Fruit fly (Drosophila melanogaster) whole organism, pupa: Measurements from ENCODE around the gene CG4995.

Experiments
- CG10348 ChIP-seq: fragments of 200-800 bp; sonication (Bioruptor generic); IDR thresholded peaks from 2 replicates; pipeline ENCODE4 v1.3.6; 2022; ENCODE audit warnings: missing biosample characterization, missing genetic modification characterization
- CG12605 ChIP-seq: fragments of 200-800 bp; sonication (Bioruptor generic); IDR thresholded peaks from 2 replicates; pipeline ENCODE4 v1.3.6; 2022; ENCODE audit warnings: missing biosample characterization, missing genetic modification characterization
- CG13204 ChIP-seq: fragments of 200-800 bp; sonication (Bioruptor generic); optimal IDR thresholded peaks from 2 replicates; lab custom pipeline; 2018; ENCODE audit warnings: missing biosample characterization, mild to moderate bottlenecking, missing genetic modification characterization, moderate library complexity
- CG14655 ChIP-seq: fragments of 200-800 bp; sonication (Bioruptor generic); optimal IDR thresholded peaks from 3 replicates; lab custom pipeline; 2017; ENCODE audit warnings: mild to moderate bottlenecking, missing biosample characterization, missing genetic modification reagents, missing genetic modification characterization
- CG15710 ChIP-seq: fragments of 200-800 bp; sonication (Bioruptor generic); optimal IDR thresholded peaks from 2 replicates; lab custom pipeline; 2018; ENCODE audit warnings: missing biosample characterization, mild to moderate bottlenecking, missing genetic modification characterization, moderate library complexity
- CG17806 ChIP-seq: fragments of 200-800 bp; sonication (Bioruptor generic); optimal IDR thresholded peaks from 2 replicates; lab custom pipeline; 2018; ENCODE audit warnings: missing biosample characterization, mild to moderate bottlenecking, missing genetic modification characterization, moderate library complexity
- CG32121 ChIP-seq: fragments of 200-800 bp; sonication (Bioruptor generic); IDR thresholded peaks from 2 replicates; pipeline ENCODE4 v1.3.6; 2022; ENCODE audit warnings: missing biosample characterization, missing genetic modification characterization
- CG34367 ChIP-seq: fragments of 200-800 bp; sonication (Bioruptor generic); optimal IDR thresholded peaks from 2 replicates; lab custom pipeline; 2018; ENCODE audit warnings: missing biosample characterization, mild to moderate bottlenecking, missing genetic modification characterization
- CG4496 ChIP-seq: fragments of 200-800 bp; sonication (Bioruptor generic); IDR thresholded peaks from 3 replicates; pipeline ENCODE4 v1.3.6; 2022; ENCODE audit warnings: missing biosample characterization, missing genetic modification characterization
- CG8159 ChIP-seq: fragments of 200-800 bp; sonication (Bioruptor generic); optimal IDR thresholded peaks from 3 replicates; lab custom pipeline; 2018; ENCODE audit warnings: missing biosample characterization, mild to moderate bottlenecking, missing genetic modification characterization, moderate library complexity
- CG8301 ChIP-seq: fragments of 200-800 bp; sonication (Bioruptor generic); optimal IDR thresholded peaks from 2 replicates; lab custom pipeline; 2018; ENCODE audit warnings: missing biosample characterization, mild to moderate bottlenecking, missing genetic modification characterization
- CG9948 ChIP-seq: fragments of 200-800 bp; sonication (Bioruptor generic); optimal IDR thresholded peaks from 2 replicates; lab custom pipeline; 2018; ENCODE audit warnings: missing biosample characterization, mild to moderate bottlenecking, missing genetic modification characterization, moderate library complexity
- D1 ChIP-seq: fragments of 200-800 bp; sonication (Bioruptor generic); optimal IDR thresholded peaks from 2 replicates; lab custom pipeline; 2018; ENCODE audit warnings: missing biosample characterization, mild to moderate bottlenecking, missing genetic modification characterization, moderate library complexity
- EcR ChIP-seq: fragments of 200-800 bp; sonication (Bioruptor generic); optimal IDR thresholded peaks from 3 replicates; lab custom pipeline; 2019; ENCODE audit warnings: missing biosample characterization, missing genetic modification characterization, mild to moderate bottlenecking, moderate library complexity, missing genetic modification reagents
- Ets98B ChIP-seq: fragments of 200-800 bp; sonication (Bioruptor generic); IDR thresholded peaks from 2 replicates; pipeline ENCODE4 v1.3.6; 2022; ENCODE audit warnings: missing biosample characterization, missing genetic modification characterization
- Pif1A ChIP-seq: fragments of 200-800 bp; sonication (Bioruptor generic); optimal IDR thresholded peaks from 3 replicates; lab custom pipeline; 2016; ENCODE audit warnings: missing biosample characterization, missing genetic modification characterization
- Pif1B ChIP-seq: fragments of 200-800 bp; sonication (Bioruptor generic); optimal IDR thresholded peaks from 3 replicates; lab custom pipeline; 2016; ENCODE audit warnings: missing biosample characterization, missing genetic modification characterization
- Snoo ChIP-seq: fragments of 200-800 bp; sonication (Bioruptor generic); optimal IDR thresholded peaks from 3 replicates; lab custom pipeline; 2017; ENCODE audit warnings: missing biosample characterization, mild to moderate bottlenecking, missing genetic modification characterization, inconsistent platforms
- fd96Ca ChIP-seq: fragments of 200-800 bp; sonication (Bioruptor generic); IDR thresholded peaks from 3 replicates; pipeline ENCODE4 v1.3.6; 2022; ENCODE audit warnings: missing biosample characterization, missing genetic modification characterization
- gl ChIP-seq: fragments of 200-800 bp; sonication (Bioruptor generic); optimal IDR thresholded peaks from 2 replicates; lab custom pipeline; 2018; ENCODE audit warnings: missing biosample characterization, mild to moderate bottlenecking, missing genetic modification characterization
- rn ChIP-seq: fragments of 200-800 bp; sonication (Bioruptor generic); IDR thresholded peaks from 2 replicates; pipeline ENCODE4 v1.3.6; 2022; ENCODE audit warnings: missing biosample characterization, missing genetic modification characterization

Gene CG4995

dm6 chr2L:10364229-10364628 lies 42.0 kb downstream of the CG4995 start, which contains the start of gene lft:
Gene lft (plus strand): TSS chr2L:10364471.
- TF ChIP-seq CG8159 (tag; lab: Kevin White, UChicago) (no peak), Pif1A (GFP tag; lab: Kevin White, UChicago) (no peak), CG34367 (tag; lab: Kevin White, UChicago) (no peak), rn (GFP tag; lab: Robert Waterston, UW) (no peak), CG32121 (no peak), CG4496 (GFP tag; lab: Robert Waterston, UW) (no peak), EcR (no peak), CG13204 (GFP tag; lab: Kevin White, UChicago) (no peak), CG9948 (tag; lab: Kevin White, UChicago) (no peak), CG14655 (no peak), Snoo (tag; lab: Kevin White, UChicago) (no peak), Pif1B (GFP tag; lab: Kevin White, UChicago) (no peak)

dm6 chr2L:10366525-10366924 lies 44.2 kb downstream of the CG4995 start, which contains the start of gene CG5056:
Gene CG5056 (plus strand): TSS chr2L:10366692.
- no peak for TF ChIP-seq Pif1B (GFP tag; lab: Kevin White, UChicago)
- peak; percentile 57 for TF ChIP-seq gl
- no peak for TF ChIP-seq CG4496 (GFP tag; lab: Robert Waterston, UW)
- TF ChIP-seq CG12605 (GFP tag; lab: Robert Waterston, UW), result peak; percentile 11; the same call in 1 of the 2 replicates
- TF ChIP-seq CG17806 (tag; lab: Kevin White, UChicago), result peak; percentile 6
- peak; percentile 29; the same call in 1 of the 2 replicates for TF ChIP-seq Ets98B (GFP tag; lab: Robert Waterston, UW)
- TF ChIP-seq CG34367 (tag; lab: Kevin White, UChicago), result peak; percentile 32
- no peak for TF ChIP-seq EcR
- TF ChIP-seq CG15710 (tag; lab: Kevin White, UChicago), result peak; percentile 40
- peak; percentile 41; the same call in 1 of the 2 replicates for TF ChIP-seq CG32121
- TF ChIP-seq CG14655, result no peak
- TF ChIP-seq Pif1A (GFP tag; lab: Kevin White, UChicago), result no peak
- peak; percentile 30 for TF ChIP-seq CG9948 (tag; lab: Kevin White, UChicago)
- TF ChIP-seq CG13204 (GFP tag; lab: Kevin White, UChicago), result no peak
- TF ChIP-seq CG8301 (tag; lab: Kevin White, UChicago), result no peak
- TF ChIP-seq CG10348 (GFP tag; lab: Robert Waterston, UW), result no peak
- peak; percentile 2 for TF ChIP-seq Snoo (tag; lab: Kevin White, UChicago)
- TF ChIP-seq rn (GFP tag; lab: Robert Waterston, UW), result no peak
- TF ChIP-seq CG8159 (tag; lab: Kevin White, UChicago), result no peak
- no peak for TF ChIP-seq fd96Ca (GFP tag; lab: Robert Waterston, UW)
- TF ChIP-seq D1 (tag; lab: Kevin White, UChicago), result no peak

dm6 chr2L:10372297-10372696 lies 50.0 kb downstream of the CG4995 start:
- no peak for TF ChIP-seq CG8301 (tag; lab: Kevin White, UChicago)
- TF ChIP-seq CG15710 (tag; lab: Kevin White, UChicago), result no peak
- TF ChIP-seq Pif1A (GFP tag; lab: Kevin White, UChicago), result no peak
- TF ChIP-seq rn (GFP tag; lab: Robert Waterston, UW), result no peak
- TF ChIP-seq EcR, result no peak
- no peak for TF ChIP-seq CG13204 (GFP tag; lab: Kevin White, UChicago)
- TF ChIP-seq CG17806 (tag; lab: Kevin White, UChicago), result no peak

dm6 chr2L:10373605-10374269 lies 51.5 kb downstream of the CG4995 start, which contains the start of gene rho-5:
Gene rho-5 (minus strand): TSS chr2L:10373900.
- TF ChIP-seq CG12605 (GFP tag; lab: Robert Waterston, UW) (no peak), CG13204 (GFP tag; lab: Kevin White, UChicago) (no peak), CG34367 (tag; lab: Kevin White, UChicago) (no peak), Snoo (tag; lab: Kevin White, UChicago) (no peak), CG10348 (GFP tag; lab: Robert Waterston, UW) (no peak), gl (no peak), fd96Ca (GFP tag; lab: Robert Waterston, UW) (no peak), Pif1A (GFP tag; lab: Kevin White, UChicago) (no peak), EcR (no peak), Pif1B (GFP tag; lab: Kevin White, UChicago) (no peak), rn (GFP tag; lab: Robert Waterston, UW) (no peak), CG32121 (no peak), CG14655 (no peak), CG15710 (tag; lab: Kevin White, UChicago) (no peak), CG17806 (tag; lab: Kevin White, UChicago) (no peak), CG8159 (tag; lab: Kevin White, UChicago) (no peak), CG8301 (tag; lab: Kevin White, UChicago) (no peak), D1 (tag; lab: Kevin White, UChicago) (no peak)
